Fruit fly (Drosophila melanogaster): Measurements from ENCODE around the gene CG13950.

Gene CG13950

DNA sequence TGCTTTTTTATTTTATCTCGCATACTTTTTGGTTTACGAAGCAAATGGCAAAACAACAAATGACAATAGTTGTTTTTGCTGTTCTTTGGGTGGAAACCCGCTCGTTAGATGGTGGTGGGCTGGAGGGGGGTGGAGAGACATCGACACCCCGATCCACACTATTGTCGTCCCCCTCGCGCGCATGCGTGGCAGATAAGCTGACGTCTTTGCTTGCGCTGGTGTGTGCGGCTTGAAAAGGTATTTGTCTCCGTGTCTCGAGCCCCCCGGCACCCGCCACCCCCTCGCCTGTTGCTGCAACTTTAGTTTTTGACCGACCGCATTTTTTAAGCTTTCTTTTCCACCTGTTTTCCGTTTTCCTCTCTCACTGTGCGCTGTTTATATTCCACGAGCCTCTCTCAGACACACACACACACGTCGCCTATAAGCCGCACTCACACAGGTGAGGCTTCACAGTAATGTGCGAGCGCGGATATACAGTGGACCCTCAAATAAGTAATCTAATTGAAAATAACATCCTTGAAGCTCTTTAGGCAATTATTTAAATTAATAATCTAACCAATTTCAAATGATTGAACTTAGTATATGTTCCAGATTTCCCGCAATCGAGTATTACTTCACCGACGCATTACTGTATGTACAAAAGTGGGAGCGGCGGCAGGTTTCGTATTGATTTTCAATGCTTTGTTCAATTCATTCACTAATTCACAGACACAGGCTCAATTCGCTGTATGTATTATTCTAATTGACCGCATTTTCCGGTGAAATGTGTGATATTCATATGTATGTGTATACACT is 7.2 kb downstream of the CG13950 start:
- TF ChIP-seq Sin3A (optimal IDR thresholded peaks at IDR 0.05) (no peak), psq (optimal IDR thresholded peaks at IDR 0.05) (no peak), h (optimal IDR thresholded peaks at IDR 0.05) (no peak), ttk (optimal IDR thresholded peaks at IDR 0.05) (no peak), insv (optimal IDR thresholded peaks at IDR 0.05) (no peak), Myc (optimal IDR thresholded peaks at IDR 0.05) (no peak)

dm6 chr2L:867899-868605 is 8.1 kb downstream of the CG13950 start, which contains the start of gene aru:
Gene aru (minus strand): TSS chr2L:868354.
- TF ChIP-seq insv (optimal IDR thresholded peaks at IDR 0.05): no peak

dm6 chr2L:868961-869360 is 9.0 kb downstream of the CG13950 start:
- TF ChIP-seq Myc (optimal IDR thresholded peaks at IDR 0.05) (no peak), ttk (optimal IDR thresholded peaks at IDR 0.05) (peak; percentile 51), psq (optimal IDR thresholded peaks at IDR 0.05) (no peak)

DNA sequence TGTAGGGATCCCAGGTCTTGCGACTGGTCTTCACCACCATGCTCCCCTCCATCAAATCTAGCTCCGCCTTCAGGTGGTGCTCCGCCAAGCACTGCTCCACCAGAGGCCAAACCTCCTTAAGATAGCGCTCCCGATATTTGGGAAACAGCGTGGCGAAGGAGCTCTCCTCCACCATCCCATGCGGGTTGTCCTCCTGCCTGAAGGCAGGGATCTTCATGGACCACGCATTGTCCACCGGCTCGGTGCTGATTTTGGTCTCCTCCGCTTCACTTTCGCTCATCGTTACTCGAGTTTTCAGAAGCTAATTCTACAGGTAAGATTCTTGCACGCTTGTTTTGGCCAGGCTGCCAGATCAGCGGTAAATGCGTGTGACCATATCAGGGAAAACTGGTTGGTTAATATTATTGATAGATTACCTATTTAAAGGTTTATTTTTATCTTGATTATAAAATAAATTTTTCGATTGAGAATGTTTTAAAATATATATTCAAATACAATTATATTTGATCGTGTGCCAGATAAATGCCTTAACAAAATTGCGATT is 9.6 kb downstream of the CG13950 start, which contains the start of gene dbe:
Gene dbe, minus strand, starts transcription at position 361 of the 544 bp plus-strand sequence.
- TF ChIP-seq Myc (optimal IDR thresholded peaks at IDR 0.05): no peak
- TF ChIP-seq ttk (optimal IDR thresholded peaks at IDR 0.05): no peak
- no peak for TF ChIP-seq Sin3A (optimal IDR thresholded peaks at IDR 0.05)
- TF ChIP-seq psq (optimal IDR thresholded peaks at IDR 0.05): no peak
- no peak for TF ChIP-seq insv (optimal IDR thresholded peaks at IDR 0.05)
- no peak for TF ChIP-seq h (optimal IDR thresholded peaks at IDR 0.05)

DNA sequence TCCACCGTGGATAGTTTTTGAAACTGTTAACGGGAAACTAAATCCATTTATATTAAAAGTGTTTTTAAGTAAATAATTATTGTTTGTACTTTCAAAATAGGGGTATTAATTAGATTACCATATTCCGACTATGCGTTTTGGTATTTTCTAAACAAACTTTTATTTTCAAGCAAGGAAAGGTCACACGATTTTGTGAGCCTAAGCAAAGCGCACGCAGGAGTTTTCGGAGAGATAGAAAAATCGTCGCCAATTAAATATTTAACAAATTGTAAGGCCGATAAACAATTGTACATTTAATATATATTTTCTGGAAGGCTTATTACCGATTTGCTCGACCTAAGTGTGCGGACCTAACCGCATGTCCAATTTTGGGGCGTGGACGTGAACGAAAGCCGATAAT is 10.3 kb downstream of the CG13950 start, which contains the start of gene PNUTS:
Gene PNUTS, plus strand, starts transcription at position 181 of the 400 bp plus-strand sequence.
- no peak for TF ChIP-seq psq (optimal IDR thresholded peaks at IDR 0.05)
- no peak for TF ChIP-seq h (optimal IDR thresholded peaks at IDR 0.05)

DNA sequence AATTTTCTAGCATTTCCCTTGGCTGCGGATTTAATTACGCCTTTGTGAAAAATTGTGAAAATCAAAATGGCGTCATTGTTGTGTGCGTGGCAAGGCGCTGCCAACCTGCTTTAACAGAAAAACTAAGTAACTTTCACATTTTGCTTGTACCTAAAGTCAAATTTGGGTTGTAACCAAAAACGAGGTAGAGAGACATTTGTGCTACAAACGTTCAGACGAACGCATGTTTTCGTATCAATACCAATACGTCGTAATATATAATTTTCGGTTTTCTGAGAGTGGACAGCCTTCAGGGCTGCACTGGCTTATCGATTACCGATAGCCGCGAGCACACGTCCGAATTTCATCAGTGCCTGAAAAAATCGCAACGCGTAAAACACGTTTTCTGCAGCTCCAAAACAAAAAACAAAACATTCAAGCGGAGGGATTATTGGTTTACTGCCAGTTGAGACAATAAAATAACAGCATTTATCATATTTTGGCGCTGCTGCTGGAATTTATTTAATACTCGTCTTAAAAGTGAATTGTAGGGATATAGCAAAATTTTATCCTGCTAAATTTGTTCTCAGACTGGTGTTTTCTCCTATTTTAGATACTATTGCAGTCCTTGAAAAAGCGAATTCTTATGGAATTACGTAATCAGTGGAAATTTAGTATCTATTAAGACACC is 10.9 kb downstream of the CG13950 start:
- TF ChIP-seq h (optimal IDR thresholded peaks at IDR 0.05) (no peak), Myc (optimal IDR thresholded peaks at IDR 0.05) (no peak), ttk (optimal IDR thresholded peaks at IDR 0.05) (no peak), insv (optimal IDR thresholded peaks at IDR 0.05) (no peak), psq (optimal IDR thresholded peaks at IDR 0.05) (no peak), Sin3A (optimal IDR thresholded peaks at IDR 0.05) (no peak)

DNA sequence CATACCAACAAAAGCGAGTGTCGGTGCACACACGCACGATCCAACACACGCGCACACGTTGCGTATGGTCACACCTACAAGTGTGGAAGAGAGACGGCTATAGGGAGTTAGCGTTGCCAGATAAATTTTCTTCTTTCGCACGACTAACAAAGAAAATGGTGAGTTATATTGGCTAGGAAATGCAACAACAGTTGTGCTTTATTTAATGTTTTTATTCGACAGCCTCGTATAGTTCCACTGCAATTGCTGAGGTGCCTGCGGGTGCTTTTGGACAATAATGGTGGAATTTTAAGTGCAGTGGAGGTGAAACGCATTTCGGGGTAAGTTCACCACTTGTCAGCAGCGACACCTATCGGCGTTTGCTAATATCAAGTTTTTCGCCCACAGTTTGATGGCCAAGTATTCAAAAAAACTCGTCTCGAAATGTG is 11.4 kb downstream of the CG13950 start:
- TF ChIP-seq insv (optimal IDR thresholded peaks at IDR 0.05) (no peak), Myc (optimal IDR thresholded peaks at IDR 0.05) (no peak), ttk (optimal IDR thresholded peaks at IDR 0.05) (no peak), psq (optimal IDR thresholded peaks at IDR 0.05) (no peak), Sin3A (optimal IDR thresholded peaks at IDR 0.05) (no peak), h (optimal IDR thresholded peaks at IDR 0.05) (no peak)

DNA sequence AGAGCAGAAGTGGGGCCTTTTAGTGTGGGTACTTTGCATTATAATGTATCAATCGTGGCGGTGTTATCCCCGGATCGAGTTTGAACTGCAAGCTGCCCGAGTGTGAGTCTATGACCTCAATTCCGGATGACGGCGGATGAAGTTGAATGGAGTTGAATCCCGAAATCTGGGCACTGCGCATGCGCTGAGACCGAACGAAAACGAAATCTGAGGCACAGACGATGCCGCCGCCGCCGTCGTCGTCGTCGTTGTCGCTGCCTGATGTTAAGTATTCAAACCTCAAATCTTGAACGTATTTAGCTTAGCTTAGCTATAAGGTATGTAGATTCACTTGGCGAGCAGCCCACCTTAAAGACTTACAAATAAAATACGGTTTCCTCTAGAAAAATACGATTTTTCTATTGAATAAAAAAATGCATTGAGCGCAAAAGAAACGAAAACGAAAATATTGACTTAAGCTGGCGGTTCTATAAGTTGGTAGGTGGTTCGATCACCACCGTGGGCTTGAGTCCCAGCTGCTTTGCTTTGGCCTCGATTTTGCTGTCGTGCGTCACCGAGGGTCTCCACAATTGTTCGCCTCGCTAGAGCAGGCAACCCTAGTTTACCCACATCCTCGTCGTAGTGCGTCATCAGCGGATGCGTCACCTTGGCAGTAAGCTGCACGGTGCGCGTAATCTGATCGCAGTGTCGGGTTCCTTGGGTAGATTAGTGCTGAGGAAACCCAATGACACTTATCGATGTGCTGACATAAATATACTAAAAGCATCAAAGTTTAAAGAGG is 13.9 kb downstream of the CG13950 start:
- TF ChIP-seq h (optimal IDR thresholded peaks at IDR 0.05): no peak
- no peak for TF ChIP-seq ttk (optimal IDR thresholded peaks at IDR 0.05)
- TF ChIP-seq Sin3A (optimal IDR thresholded peaks at IDR 0.05): no peak
- TF ChIP-seq insv (optimal IDR thresholded peaks at IDR 0.05): no peak
- TF ChIP-seq psq (optimal IDR thresholded peaks at IDR 0.05): no peak
- no peak for TF ChIP-seq Myc (optimal IDR thresholded peaks at IDR 0.05)

DNA sequence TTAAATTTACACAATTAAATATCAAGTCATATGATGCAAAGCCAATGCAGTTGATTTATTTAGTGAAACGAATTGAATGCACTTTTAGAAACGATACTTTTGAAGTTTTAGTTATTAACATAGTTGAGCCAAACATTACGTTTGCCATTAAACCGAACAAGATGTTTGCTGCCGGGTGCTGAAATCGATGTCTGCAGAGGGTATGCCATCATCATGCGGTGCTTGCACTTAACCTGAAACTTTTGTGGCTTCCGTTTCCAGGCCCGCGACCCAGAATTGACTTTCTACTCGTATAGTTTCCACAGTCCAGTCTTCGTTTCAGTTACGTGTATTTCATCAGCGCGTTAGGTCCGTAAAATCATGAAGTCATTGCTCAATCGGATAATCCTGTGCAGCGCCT is 17.0 kb downstream of the CG13950 start, which contains the start of gene ninaA:
Gene ninaA, plus strand, starts transcription at position 301 of the 400 bp plus-strand sequence.
- TF ChIP-seq psq (optimal IDR thresholded peaks at IDR 0.05): no peak
- no peak for TF ChIP-seq h (optimal IDR thresholded peaks at IDR 0.05)
- no peak for TF ChIP-seq ttk (optimal IDR thresholded peaks at IDR 0.05)
- no peak for TF ChIP-seq Sin3A (optimal IDR thresholded peaks at IDR 0.05)
- TF ChIP-seq insv (optimal IDR thresholded peaks at IDR 0.05): no peak
- no peak for TF ChIP-seq Myc (optimal IDR thresholded peaks at IDR 0.05)

- TF ChIP-seq insv (optimal IDR thresholded peaks at IDR 0.05) (no peak), psq (optimal IDR thresholded peaks at IDR 0.05) (no peak), ttk (optimal IDR thresholded peaks at IDR 0.05) (no peak), h (optimal IDR thresholded peaks at IDR 0.05) (no peak), Myc (optimal IDR thresholded peaks at IDR 0.05) (no peak), Sin3A (optimal IDR thresholded peaks at IDR 0.05) (no peak)
These were observed 25.0 kb downstream of the CG13950 start, which contains the start of gene CG15824 for dm6 chr2L:884970-885369. Gene CG15824 (minus strand): TSS chr2L:885141.

dm6 chr2L:886743-887142 is 26.7 kb downstream of the CG13950 start:
- TF ChIP-seq Sin3A (optimal IDR thresholded peaks at IDR 0.05): no peak
- no peak for TF ChIP-seq Myc (optimal IDR thresholded peaks at IDR 0.05)
- TF ChIP-seq psq (optimal IDR thresholded peaks at IDR 0.05): no peak
- no peak for TF ChIP-seq ttk (optimal IDR thresholded peaks at IDR 0.05)
- no peak for TF ChIP-seq insv (optimal IDR thresholded peaks at IDR 0.05)
- TF ChIP-seq h (optimal IDR thresholded peaks at IDR 0.05): no peak
